Worm (Caenorhabditis elegans) whole organism, L4/young adult: ENCODE measurements around the gene capg-2.

ENCODE experiments used
- W03F9.2 ChIP-seq: fragments of 150-350 bp; optimal IDR thresholded peaks from 2 replicates; lab custom pipeline; 2014; ENCODE audit warnings: missing biosample characterization, missing genetic modification characterization
- dao-5 ChIP-seq: sonication (generic microtip); optimal IDR thresholded peaks from 2 replicates; lab custom pipeline; 2016; ENCODE audit warnings: missing genotype, missing genetic modification characterization, moderate library complexity, missing compliant biosample characterization
- him-1 ChIP-seq: sonication (generic microtip); optimal IDR thresholded peaks from 2 replicates; lab custom pipeline; 2016; ENCODE audit warnings: missing genotype, missing genetic modification reagents, missing genetic modification characterization, missing compliant biosample characterization

ce11 chrV:12287667-12288066, 16.0 kb downstream of the capg-2 start:
- no peak for TF ChIP-seq him-1 (tag; lab: Kevin White, UChicago)
- TF ChIP-seq dao-5 (tag; lab: Kevin White, UChicago), result no peak
- TF ChIP-seq W03F9.2, result no peak
